Fruit fly (Drosophila melanogaster) whole organism, adult: ENCODE data around the gene TotB.

Experiments
- CG33017 ChIP-seq: fragments of 200-800 bp; sonication (Bioruptor generic); optimal IDR thresholded peaks from 2 replicates; lab custom pipeline; 2018; ENCODE audit warnings: missing biosample characterization, mild to moderate bottlenecking, missing genetic modification characterization, moderate library complexity
- CG5204 ChIP-seq: fragments of 200-800 bp; sonication (Bioruptor generic); optimal IDR thresholded peaks from 2 replicates; lab custom pipeline; 2016; ENCODE audit warnings: missing biosample characterization, missing genetic modification characterization
- kay ChIP-seq: fragments of 200-800 bp; sonication (Bioruptor generic); peaks from one replicate; lab custom pipeline; 2016; ENCODE audit warnings: missing biosample characterization, missing genetic modification characterization, borderline replicate concordance
- ovo ChIP-seq: fragments of 200-800 bp; sonication (Bioruptor generic); optimal IDR thresholded peaks from 2 replicates; lab custom pipeline; 2016; ENCODE audit warnings: missing biosample characterization, missing genetic modification characterization
- pad ChIP-seq: fragments of 200-800 bp; sonication (Bioruptor generic); optimal IDR thresholded peaks from 3 replicates; lab custom pipeline; 2017; ENCODE audit warnings: missing biosample characterization, missing genetic modification characterization, mild to moderate bottlenecking, moderate library complexity, missing genetic modification reagents

DNA sequence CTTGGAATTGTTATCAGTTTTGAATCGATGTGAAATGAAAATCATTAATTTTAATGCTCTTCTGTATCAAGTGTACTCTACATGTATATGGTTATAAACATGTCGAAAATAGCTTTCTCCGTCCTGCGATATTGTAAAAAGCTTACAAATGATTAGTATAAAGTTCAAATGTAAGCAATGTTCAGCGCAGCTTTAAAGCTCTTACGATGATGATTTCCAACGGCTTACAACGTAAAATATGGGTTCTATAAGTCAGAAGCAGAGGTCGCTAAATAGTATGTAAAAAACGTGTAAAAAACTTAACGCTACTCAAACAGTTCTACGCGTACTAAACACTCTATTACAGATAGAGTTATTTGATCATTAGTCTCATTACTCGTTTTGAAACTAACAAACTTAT lies 34.9 kb downstream of the TotB start:
- TF ChIP-seq pad: no peak
- TF ChIP-seq kay (GFP tag; lab: Kevin White, UChicago): no peak
- TF ChIP-seq CG5204 (GFP tag; lab: Kevin White, UChicago): no peak
- no peak for TF ChIP-seq CG33017 (tag; lab: Kevin White, UChicago)
- no peak for TF ChIP-seq ovo (GFP tag; lab: Kevin White, UChicago)
